Fruit fly (Drosophila melanogaster): ENCODE results near the gene CG10177.

The CG10177 gene

DNA sequence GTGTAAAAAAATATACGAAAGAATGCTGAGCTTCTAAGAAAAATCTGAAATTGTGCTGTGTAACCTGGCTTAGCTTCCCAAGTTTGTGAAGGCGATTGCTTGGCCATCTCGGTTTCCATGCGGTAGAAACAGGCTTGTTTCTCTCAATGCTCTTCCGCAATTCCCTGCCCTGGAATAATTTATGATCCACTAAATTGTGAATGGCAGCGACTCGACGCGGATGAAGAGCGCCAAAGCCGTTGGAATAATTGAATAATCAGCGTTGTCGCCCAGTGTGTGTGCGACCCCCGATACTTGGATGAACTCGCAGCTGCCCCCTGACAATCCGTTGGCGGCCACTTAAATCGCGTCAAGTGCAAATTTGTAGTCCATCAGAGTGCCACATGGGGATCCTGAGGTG, at the start of gene CG10177:
Gene CG10177 (minus strand): TSS at position 101 of the 400 bp plus-strand sequence.
- TF ChIP-seq CG8478 (optimal IDR thresholded peaks at IDR 0.05) (no peak), Dll (optimal IDR thresholded peaks at IDR 0.05) (no peak), usp (GFP tag; optimal IDR thresholded peaks at IDR 0.05) (no peak)

DNA sequence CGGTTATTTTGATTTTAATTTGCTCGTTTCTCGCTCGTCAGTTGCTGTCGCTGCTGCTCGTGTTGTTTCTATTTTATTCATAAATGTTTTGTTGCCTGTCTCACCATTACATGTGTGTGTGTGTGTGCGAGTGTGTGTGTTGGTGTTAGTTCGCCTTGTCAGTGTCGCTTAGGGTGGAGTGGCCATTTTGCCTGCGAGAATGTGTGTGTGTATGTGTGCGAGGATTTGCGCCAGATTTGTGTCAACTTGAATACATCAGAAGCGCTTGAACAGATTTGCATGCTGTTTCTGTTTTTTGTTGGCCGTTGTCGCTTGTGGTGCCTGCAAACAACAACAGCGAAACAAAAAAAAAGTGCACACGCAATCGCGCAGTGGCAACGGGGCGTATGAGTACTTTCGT, 47.8 kb upstream of the CG10177 start:
- TF ChIP-seq Dll (optimal IDR thresholded peaks at IDR 0.05) = no peak
- TF ChIP-seq psq (optimal IDR thresholded peaks at IDR 0.05) = no peak
- TF ChIP-seq usp (GFP tag; optimal IDR thresholded peaks at IDR 0.05) = no peak
- no peak for TF ChIP-seq CG8478 (optimal IDR thresholded peaks at IDR 0.05)
- no peak for TF ChIP-seq EcR (GFP tag; optimal IDR thresholded peaks at IDR 0.05)
- no peak for TF ChIP-seq pan (optimal IDR thresholded peaks at IDR 0.05)

DNA sequence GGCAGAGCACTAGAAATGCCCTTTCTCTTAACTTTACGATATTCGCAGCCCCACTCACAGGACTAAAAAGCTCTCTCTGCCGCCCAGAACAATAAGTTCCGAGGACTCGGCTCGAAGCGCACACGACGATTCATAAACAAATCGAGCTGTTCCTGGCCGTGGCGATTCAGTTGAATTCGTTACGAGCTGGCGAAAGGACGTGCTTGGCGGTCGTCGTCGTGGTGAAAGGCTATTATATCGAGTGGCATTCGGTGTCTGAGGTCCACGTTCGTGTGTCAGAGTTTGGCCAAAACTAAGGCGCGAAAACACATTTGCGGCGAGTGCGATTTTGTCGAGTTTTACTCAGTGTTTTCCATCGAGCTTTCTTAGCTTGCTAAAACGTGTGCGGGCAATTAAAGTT, 35.9 kb upstream of the CG10177 start, which contains the start of gene beat-IV:
Gene beat-IV (plus strand): TSS at position 169 of the 400 bp plus-strand sequence.
- TF ChIP-seq Dll (optimal IDR thresholded peaks at IDR 0.05) (no peak), EcR (GFP tag; optimal IDR thresholded peaks at IDR 0.05) (no peak), CG8478 (optimal IDR thresholded peaks at IDR 0.05) (no peak), usp (GFP tag; optimal IDR thresholded peaks at IDR 0.05) (no peak), psq (optimal IDR thresholded peaks at IDR 0.05) (no peak), pan (optimal IDR thresholded peaks at IDR 0.05) (no peak)

DNA sequence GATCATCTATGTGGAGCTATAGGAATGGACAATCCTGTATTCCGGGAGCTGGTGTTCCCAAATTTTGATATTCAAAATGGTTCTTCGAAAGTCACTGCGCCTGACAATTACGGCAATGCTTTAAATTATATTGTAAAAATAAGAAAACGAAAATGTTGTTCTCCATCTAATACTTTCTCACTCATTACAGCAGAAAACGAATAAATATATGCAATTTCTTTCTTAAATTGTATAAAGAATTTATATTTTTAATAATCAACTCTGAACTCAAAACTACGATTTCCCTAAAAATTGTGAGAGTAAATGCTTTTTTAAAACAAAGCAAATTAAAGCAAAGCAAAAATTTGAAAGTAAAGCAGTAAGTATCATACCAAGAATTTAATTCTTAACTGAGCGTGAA, 35.5 kb upstream of the CG10177 start, which contains the start of gene CG10164:
Gene CG10164 (minus strand): TSS at position 101 of the 400 bp plus-strand sequence.
- TF ChIP-seq EcR (GFP tag; optimal IDR thresholded peaks at IDR 0.05) = no peak
- TF ChIP-seq usp (GFP tag; optimal IDR thresholded peaks at IDR 0.05) = no peak
- TF ChIP-seq psq (optimal IDR thresholded peaks at IDR 0.05) = no peak
- no peak for TF ChIP-seq Dll (optimal IDR thresholded peaks at IDR 0.05)
- TF ChIP-seq CG8478 (optimal IDR thresholded peaks at IDR 0.05) = no peak
- TF ChIP-seq pan (optimal IDR thresholded peaks at IDR 0.05) = no peak

DNA sequence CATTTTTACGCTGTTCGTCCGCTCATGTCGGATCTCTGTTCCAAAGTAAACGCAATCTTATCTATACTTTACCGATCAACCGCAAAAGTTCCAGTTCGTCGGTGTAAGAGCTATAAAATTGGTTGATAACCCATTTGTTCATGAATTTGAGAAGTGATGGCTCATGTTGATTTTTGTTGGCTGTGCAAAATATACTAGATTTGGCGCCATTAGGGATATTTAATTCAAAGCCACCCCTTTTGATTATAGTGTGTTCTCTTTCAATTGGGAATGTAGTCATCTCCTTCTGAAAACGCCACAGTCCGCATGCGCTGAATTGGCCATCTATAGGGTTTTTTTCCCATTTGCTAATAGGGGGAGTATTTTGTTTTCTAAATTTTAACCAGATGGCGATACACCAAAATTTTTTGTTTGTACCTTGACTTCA, 17.3 kb upstream of the CG10177 start, which contains the start of gene Ugt303B2:
Gene Ugt303B2 (minus strand): TSS at position 190 of the 427 bp plus-strand sequence.
- TF ChIP-seq EcR (GFP tag; optimal IDR thresholded peaks at IDR 0.05) (no peak), usp (GFP tag; optimal IDR thresholded peaks at IDR 0.05) (no peak), pan (optimal IDR thresholded peaks at IDR 0.05) (no peak), CG8478 (optimal IDR thresholded peaks at IDR 0.05) (no peak), psq (optimal IDR thresholded peaks at IDR 0.05) (no peak), Dll (optimal IDR thresholded peaks at IDR 0.05) (no peak)

DNA sequence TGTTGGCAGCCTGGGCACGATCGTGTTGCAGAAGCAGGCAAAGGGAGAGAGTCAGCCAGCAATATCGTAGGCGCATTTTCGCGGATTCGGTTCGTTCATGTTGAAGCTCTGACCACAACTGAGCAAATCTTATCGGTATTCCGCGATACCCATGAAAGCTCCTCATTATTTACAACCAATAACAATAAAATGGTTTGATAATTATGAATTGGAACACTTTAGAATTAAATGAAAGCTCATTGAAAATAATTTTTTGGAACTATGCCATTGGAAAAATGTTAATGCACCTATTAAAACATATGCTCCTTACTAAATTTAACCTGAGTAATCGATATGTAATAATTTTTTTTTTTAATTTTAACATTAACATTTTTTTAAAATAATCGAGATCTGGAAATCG, 15.2 kb upstream of the CG10177 start, which contains the start of gene Ugt303B1:
Gene Ugt303B1 (minus strand): TSS at position 101 of the 400 bp plus-strand sequence.
- TF ChIP-seq CG8478 (optimal IDR thresholded peaks at IDR 0.05) (no peak), EcR (GFP tag; optimal IDR thresholded peaks at IDR 0.05) (no peak), psq (optimal IDR thresholded peaks at IDR 0.05) (no peak), pan (optimal IDR thresholded peaks at IDR 0.05) (no peak), usp (GFP tag; optimal IDR thresholded peaks at IDR 0.05) (no peak), Dll (optimal IDR thresholded peaks at IDR 0.05) (no peak)

DNA sequence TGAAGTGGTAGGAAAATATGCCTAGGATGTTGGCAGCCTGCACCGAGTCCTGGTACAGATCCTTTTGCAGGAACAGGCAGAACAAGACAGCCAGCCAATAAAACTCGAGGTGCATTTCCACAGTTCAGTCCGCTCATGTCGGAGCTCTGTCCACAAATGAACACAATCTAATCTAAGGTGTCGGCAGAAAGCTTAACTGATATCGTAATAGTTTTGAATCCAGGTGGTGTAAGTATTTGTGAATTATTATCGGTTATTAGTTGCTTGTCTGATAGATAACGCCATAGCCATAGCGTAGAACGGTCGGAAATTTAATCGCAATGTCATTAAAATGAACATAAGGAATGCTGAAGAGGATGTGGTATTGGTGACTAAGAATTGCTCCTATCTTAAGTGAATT, 13.2 kb upstream of the CG10177 start, which contains the start of gene Ugt303B3:
Gene Ugt303B3 (minus strand): TSS at position 159 of the 400 bp plus-strand sequence.
- no peak for TF ChIP-seq Dll (optimal IDR thresholded peaks at IDR 0.05)
- TF ChIP-seq pan (optimal IDR thresholded peaks at IDR 0.05) = no peak
- no peak for TF ChIP-seq CG8478 (optimal IDR thresholded peaks at IDR 0.05)
- no peak for TF ChIP-seq psq (optimal IDR thresholded peaks at IDR 0.05)

DNA sequence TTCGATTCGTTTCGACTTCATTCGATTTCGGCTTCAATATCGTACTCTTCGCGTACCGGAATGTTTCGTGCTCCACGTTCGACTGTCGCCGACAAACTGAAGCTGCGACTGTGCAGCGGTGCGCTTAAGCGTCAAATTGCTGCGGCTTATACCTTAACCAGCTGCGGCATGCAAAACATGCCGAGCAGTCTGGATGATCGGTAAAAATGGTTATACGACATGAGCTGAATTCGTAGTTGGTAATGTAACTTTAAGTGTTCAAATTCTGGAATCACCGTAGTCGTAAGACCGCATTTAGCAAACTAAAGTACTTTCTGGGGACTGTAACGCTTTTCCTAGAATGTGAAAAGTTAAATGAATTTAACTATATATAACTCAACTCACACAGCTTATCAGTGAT, 9.5 kb upstream of the CG10177 start, which contains the start of gene CG10175:
Gene CG10175 (minus strand): TSS at position 101 of the 400 bp plus-strand sequence.
- TF ChIP-seq Dll (optimal IDR thresholded peaks at IDR 0.05) (no peak), psq (optimal IDR thresholded peaks at IDR 0.05) (no peak), CG8478 (optimal IDR thresholded peaks at IDR 0.05) (no peak), EcR (GFP tag; optimal IDR thresholded peaks at IDR 0.05) (no peak), pan (optimal IDR thresholded peaks at IDR 0.05) (no peak), usp (GFP tag; optimal IDR thresholded peaks at IDR 0.05) (no peak)

DNA sequence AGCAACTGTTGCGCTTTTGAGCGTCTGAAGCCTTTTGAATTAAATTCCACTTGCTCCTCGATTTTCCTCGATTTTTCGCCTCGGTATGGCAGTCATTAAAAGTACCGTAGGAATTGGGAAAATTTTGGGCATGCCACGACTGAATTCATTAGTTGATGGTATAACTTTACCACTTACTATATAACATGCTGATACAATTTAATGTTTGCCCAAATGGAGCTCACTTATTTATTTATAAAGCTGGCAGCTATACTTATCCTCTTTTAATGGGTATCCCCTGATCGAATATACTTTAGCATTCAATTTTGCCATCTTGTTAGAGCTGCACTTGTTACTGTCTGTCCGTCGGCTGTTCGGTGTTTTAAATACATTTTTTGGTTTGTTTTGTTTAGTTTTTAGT, 6.0 kb upstream of the CG10177 start:
- TF ChIP-seq EcR (GFP tag; optimal IDR thresholded peaks at IDR 0.05) (no peak), Dll (optimal IDR thresholded peaks at IDR 0.05) (no peak)

DNA sequence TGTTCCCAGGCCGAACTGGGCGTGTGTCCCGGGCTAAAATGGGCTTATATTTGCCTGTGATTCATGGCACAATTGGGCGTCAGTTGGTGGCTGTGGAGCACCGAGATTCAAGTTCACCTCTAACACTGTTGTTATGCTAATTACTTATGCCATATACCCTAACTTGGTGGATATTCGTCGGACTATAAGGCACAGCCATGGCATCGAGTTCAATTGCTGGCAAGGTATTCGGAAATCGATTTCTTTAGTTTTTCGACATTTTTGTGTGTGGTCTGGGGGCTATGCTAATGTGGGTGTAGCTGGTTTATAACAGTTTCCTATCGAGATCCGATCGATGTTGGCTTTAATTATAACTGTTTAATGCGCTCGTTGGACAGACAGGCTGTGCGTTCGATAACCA, 4.7 kb upstream of the CG10177 start:
- TF ChIP-seq psq (optimal IDR thresholded peaks at IDR 0.05) (no peak), EcR (GFP tag; optimal IDR thresholded peaks at IDR 0.05) (no peak), Dll (optimal IDR thresholded peaks at IDR 0.05) (no peak), CG8478 (optimal IDR thresholded peaks at IDR 0.05) (no peak)

DNA sequence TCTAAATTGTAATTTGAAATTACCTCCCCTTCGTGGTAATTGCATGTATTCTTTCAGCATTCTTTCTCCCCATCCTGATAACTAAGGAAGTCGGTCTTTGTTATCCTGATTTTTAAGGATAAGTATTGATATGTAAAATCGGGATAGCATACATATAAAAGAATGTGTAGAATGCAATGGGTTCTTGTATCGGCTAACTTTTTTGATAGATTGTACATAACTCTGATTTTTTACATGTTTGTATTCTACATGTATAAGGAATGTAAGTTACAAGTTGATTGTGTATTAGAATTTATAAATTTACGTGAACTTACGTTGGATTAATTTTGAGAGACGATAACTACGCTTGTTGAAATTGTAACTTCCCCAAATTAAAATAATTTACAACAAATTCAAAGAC, 913 bp upstream of the CG10177 start:
- TF ChIP-seq psq (optimal IDR thresholded peaks at IDR 0.05) (no peak), EcR (GFP tag; optimal IDR thresholded peaks at IDR 0.05) (no peak), pan (optimal IDR thresholded peaks at IDR 0.05) (no peak), usp (GFP tag; optimal IDR thresholded peaks at IDR 0.05) (no peak), Dll (optimal IDR thresholded peaks at IDR 0.05) (no peak), CG8478 (optimal IDR thresholded peaks at IDR 0.05) (no peak)

DNA sequence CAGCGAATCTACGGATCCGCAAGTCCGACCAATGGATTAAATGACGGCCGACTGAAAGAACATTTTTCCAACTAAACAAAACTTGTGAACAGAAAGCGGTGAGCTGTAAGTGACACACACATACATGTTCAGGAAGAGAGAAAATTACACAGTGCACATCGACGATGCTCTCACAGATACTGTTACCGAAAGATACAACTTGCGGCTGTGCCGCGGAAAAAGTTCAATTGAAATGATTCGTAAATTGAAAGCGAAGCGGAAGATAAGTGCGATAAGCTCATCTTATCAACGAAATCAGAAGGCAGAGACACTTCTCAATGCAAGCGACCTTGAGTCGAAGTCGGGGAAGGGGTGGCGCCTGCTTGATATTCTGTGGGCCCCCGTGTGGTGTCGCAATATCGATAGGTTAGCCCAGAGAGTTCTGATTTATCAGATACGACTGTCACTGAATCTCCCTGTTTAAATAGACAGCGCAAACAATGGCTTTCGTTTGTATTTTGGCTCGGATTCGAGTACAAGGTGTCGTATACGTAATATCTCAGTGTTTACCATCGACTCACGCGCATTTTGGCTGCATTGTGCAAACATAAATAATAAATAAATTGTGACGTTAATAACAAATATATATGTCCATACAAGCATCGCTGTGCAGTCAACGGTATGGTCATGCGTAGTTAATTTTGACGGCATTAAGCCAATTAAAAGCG, 1.8 kb downstream of the CG10177 start, which contains the start of gene Irk2:
Gene Irk2 (minus strand): TSS at position 51 of the 707 bp plus-strand sequence.
- TF ChIP-seq usp (GFP tag; optimal IDR thresholded peaks at IDR 0.05) = no peak
- no peak for TF ChIP-seq Dll (optimal IDR thresholded peaks at IDR 0.05)
- no peak for TF ChIP-seq psq (optimal IDR thresholded peaks at IDR 0.05)
- TF ChIP-seq CG8478 (optimal IDR thresholded peaks at IDR 0.05) = no peak
- no peak for TF ChIP-seq EcR (GFP tag; optimal IDR thresholded peaks at IDR 0.05)
- no peak for TF ChIP-seq pan (optimal IDR thresholded peaks at IDR 0.05)

Measured in whole organism.